Worm (Caenorhabditis elegans): ENCODE results near the gene wrt-7.

wrt-7 gene

ce11 chrV:15285984-15286383 is 51.3 kb downstream of the wrt-7 start:
- TF ChIP-seq nhr-12 (tag; optimal IDR thresholded peaks at IDR 0.05) (no peak), ztf-11 (tag; optimal IDR thresholded peaks at IDR 0.05) (no peak), zip-8 (tag; optimal IDR thresholded peaks at IDR 0.05) (no peak), tbx-8 (GFP tag; optimal IDR thresholded peaks at IDR 0.05) (no peak), blmp-1 (tag; optimal IDR thresholded peaks at IDR 0.05) (no peak), sem-2 (GFP tag; optimal IDR thresholded peaks at IDR 0.05) (no peak), mls-2 (tag; optimal IDR thresholded peaks at IDR 0.05) (no peak), hlh-1 (tag; optimal IDR thresholded peaks at IDR 0.05) (no peak), elt-3 (tag; optimal IDR thresholded peaks at IDR 0.05) (no peak), lsy-2 (tag; optimal IDR thresholded peaks at IDR 0.05) (no peak), ceh-83 (GFP tag; optimal IDR thresholded peaks at IDR 0.05) (no peak)

All from whole organism, mixed stage, embryonic.